Fruit fly (Drosophila melanogaster): ENCODE data around the gene Timp.

The Timp gene

DNA sequence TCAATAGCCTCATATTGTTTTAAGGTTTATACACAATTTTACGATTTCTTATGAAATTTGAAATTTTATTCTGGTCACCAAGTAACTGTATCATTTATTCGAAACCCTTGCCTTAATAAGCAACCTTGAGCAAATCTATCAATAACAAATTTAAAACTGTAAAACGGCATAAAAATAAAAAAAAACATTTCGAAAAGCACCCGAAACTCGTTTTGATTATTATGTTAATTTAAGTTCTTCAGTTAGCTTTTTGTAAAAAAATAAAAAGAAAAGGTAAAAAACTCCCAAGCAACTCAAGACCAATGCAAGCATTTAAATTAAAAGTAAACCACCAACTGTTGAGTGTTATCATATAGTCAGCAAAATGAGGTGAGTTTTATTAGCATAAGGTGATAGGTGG, 12.6 kb upstream of the Timp start, which contains the start of gene CG42795:
TSS of gene CG42795 (plus strand) at position 301 of the 400 bp plus-strand sequence.
- TF ChIP-seq toe (GFP tag; optimal IDR thresholded peaks at IDR 0.05) = no peak
- no peak for TF ChIP-seq Clk (GFP tag; optimal IDR thresholded peaks at IDR 0.05)
- no peak for TF ChIP-seq cic (GFP tag; optimal IDR thresholded peaks at IDR 0.05)
- TF ChIP-seq CG14711 (tag; optimal IDR thresholded peaks at IDR 0.05) = no peak
- TF ChIP-seq CG7045 (GFP tag; optimal IDR thresholded peaks at IDR 0.05) = no peak
- TF ChIP-seq tj (GFP tag; optimal IDR thresholded peaks at IDR 0.05) = no peak
- no peak for TF ChIP-seq CG1620 (GFP tag; optimal IDR thresholded peaks at IDR 0.05)
- no peak for TF ChIP-seq Crg-1 (GFP tag; optimal IDR thresholded peaks at IDR 0.05)
- TF ChIP-seq CG11617 (GFP tag; optimal IDR thresholded peaks at IDR 0.05) = no peak
- TF ChIP-seq kay (GFP tag; ENCODE audit: borderline replicate concordance) = no peak
- no peak for TF ChIP-seq CG7101 (tag; optimal IDR thresholded peaks at IDR 0.05)
- no peak for TF ChIP-seq bab1 (GFP tag; optimal IDR thresholded peaks at IDR 0.05)
- no peak for TF ChIP-seq pad (GFP tag; optimal IDR thresholded peaks at IDR 0.05)

DNA sequence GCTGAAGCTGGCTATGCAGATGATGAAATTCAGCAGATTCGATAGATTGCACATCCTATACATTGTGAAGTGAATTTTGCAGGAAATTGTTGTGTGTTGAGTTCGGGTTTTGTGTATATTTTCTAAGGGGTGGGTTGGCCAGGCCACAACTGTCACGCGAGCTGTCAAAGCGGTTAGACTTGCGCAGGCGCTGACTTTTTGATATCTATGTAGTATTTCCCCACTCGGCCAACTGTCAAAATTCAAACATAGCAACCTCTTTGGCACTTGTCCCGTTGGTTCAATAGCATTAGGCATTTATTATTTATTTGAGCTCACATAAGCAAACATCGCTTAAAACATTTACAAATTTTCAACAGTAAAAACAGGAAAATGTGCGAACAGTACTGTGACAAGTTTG, 11.8 kb upstream of the Timp start, which contains the start of the genes CG12817 and CG34107:
TSS of gene CG12817 (minus strand) at position 132 of the 400 bp plus-strand sequence.
TSS of gene CG34107 (plus strand) at position 316 of the 400 bp plus-strand sequence.
- TF ChIP-seq CG12768 (GFP tag; optimal IDR thresholded peaks at IDR 0.05) = no peak
- TF ChIP-seq CG33017 (tag; optimal IDR thresholded peaks at IDR 0.05) = no peak
- TF ChIP-seq CG7101 (tag; optimal IDR thresholded peaks at IDR 0.05) = no peak
- TF ChIP-seq cic (GFP tag; optimal IDR thresholded peaks at IDR 0.05) = no peak
- no peak for TF ChIP-seq bab1 (GFP tag; optimal IDR thresholded peaks at IDR 0.05)
- TF ChIP-seq CG7045 (GFP tag; optimal IDR thresholded peaks at IDR 0.05) = no peak

- no peak for TF ChIP-seq tj (GFP tag; optimal IDR thresholded peaks at IDR 0.05)
- TF ChIP-seq pad (GFP tag; optimal IDR thresholded peaks at IDR 0.05) = no peak
- TF ChIP-seq CG5204 (GFP tag; optimal IDR thresholded peaks at IDR 0.05) = no peak
- no peak for TF ChIP-seq Crg-1 (GFP tag; optimal IDR thresholded peaks at IDR 0.05)
- TF ChIP-seq CG11617 (GFP tag; optimal IDR thresholded peaks at IDR 0.05) = no peak
- no peak for TF ChIP-seq toe (GFP tag; optimal IDR thresholded peaks at IDR 0.05)
- TF ChIP-seq CG7045 (GFP tag; optimal IDR thresholded peaks at IDR 0.05) = no peak
- TF ChIP-seq Clk (GFP tag; optimal IDR thresholded peaks at IDR 0.05) = no peak
- TF ChIP-seq bab1 (GFP tag; optimal IDR thresholded peaks at IDR 0.05) = no peak
- TF ChIP-seq Mnt (GFP tag; optimal IDR thresholded peaks at IDR 0.05) = no peak
- TF ChIP-seq cnc (optimal IDR thresholded peaks at IDR 0.05) = no peak
- no peak for TF ChIP-seq kay (GFP tag; ENCODE audit: borderline replicate concordance)
- TF ChIP-seq CG7101 (tag; optimal IDR thresholded peaks at IDR 0.05) = no peak
- TF ChIP-seq CG33017 (tag; optimal IDR thresholded peaks at IDR 0.05) = no peak
- no peak for TF ChIP-seq CG1620 (GFP tag; optimal IDR thresholded peaks at IDR 0.05)
Observed at dm6 chr3R:10222416-10222815, 9.6 kb upstream of the Timp start, which contains the start of gene CG12420. CG12420 (plus strand) TSS chr3R:10222698.

DNA sequence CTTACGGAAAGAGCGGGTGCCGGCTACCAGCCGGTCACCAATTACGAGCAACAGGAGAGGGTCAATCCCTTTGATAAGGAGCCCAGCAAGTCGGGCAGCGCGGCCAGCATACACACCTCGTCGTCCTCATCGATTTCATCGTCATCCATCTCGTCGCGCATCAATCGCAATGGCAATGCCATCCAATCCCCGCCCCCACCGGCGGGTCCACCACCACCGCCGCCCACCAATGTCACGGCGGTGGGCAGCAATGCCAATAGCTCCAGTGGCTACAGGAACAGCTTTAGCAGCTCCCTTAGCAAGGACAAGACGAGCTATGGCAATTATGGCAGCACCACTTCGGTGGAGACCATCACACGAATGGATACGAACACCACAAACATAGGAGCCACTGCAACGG, 5.2 kb upstream of the Timp start:
- no peak for TF ChIP-seq tj (GFP tag; optimal IDR thresholded peaks at IDR 0.05)
- TF ChIP-seq CG1620 (GFP tag; optimal IDR thresholded peaks at IDR 0.05) = no peak
- no peak for TF ChIP-seq CG14711 (tag; optimal IDR thresholded peaks at IDR 0.05)
- no peak for TF ChIP-seq CG11617 (GFP tag; optimal IDR thresholded peaks at IDR 0.05)
- TF ChIP-seq bab1 (GFP tag; optimal IDR thresholded peaks at IDR 0.05) = no peak
- TF ChIP-seq cnc (optimal IDR thresholded peaks at IDR 0.05) = no peak
- no peak for TF ChIP-seq cic (GFP tag; optimal IDR thresholded peaks at IDR 0.05)
- TF ChIP-seq toe (GFP tag; optimal IDR thresholded peaks at IDR 0.05) = no peak
- TF ChIP-seq Mnt (GFP tag; optimal IDR thresholded peaks at IDR 0.05) = no peak
- no peak for TF ChIP-seq CG33017 (tag; optimal IDR thresholded peaks at IDR 0.05)
- no peak for TF ChIP-seq Clk (GFP tag; optimal IDR thresholded peaks at IDR 0.05)
- no peak for TF ChIP-seq ovo (GFP tag; optimal IDR thresholded peaks at IDR 0.05)
- TF ChIP-seq pad (GFP tag; optimal IDR thresholded peaks at IDR 0.05) = no peak
- no peak for TF ChIP-seq kay (GFP tag; ENCODE audit: borderline replicate concordance)
- no peak for TF ChIP-seq CG12768 (GFP tag; optimal IDR thresholded peaks at IDR 0.05)
- no peak for TF ChIP-seq CG5204 (GFP tag; optimal IDR thresholded peaks at IDR 0.05)
- TF ChIP-seq Hr96 (GFP tag; optimal IDR thresholded peaks at IDR 0.05) = no peak

DNA sequence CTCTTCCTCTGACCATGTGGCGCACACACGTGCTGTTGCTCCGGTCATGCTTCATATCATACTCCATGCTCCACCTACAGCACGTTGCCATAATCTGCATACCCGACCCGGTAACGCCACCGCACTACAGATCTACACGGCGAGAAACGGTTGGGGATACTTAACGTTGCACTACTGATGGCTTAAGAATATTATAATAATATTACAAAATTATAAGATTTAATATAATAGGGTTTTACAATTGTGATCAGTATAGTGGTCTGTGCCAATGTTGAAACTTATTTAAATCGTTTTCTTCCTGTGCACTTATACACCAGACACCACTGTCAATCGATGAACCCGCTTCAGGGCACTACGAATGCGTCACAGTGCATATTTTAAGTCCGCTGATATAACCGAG, 623 bp upstream of the Timp start:
- TF ChIP-seq Clk (GFP tag; optimal IDR thresholded peaks at IDR 0.05) = peak; percentile 62
- TF ChIP-seq CG14711 (tag; optimal IDR thresholded peaks at IDR 0.05) = peak; percentile 72
- TF ChIP-seq Crg-1 (GFP tag; optimal IDR thresholded peaks at IDR 0.05) = peak; percentile 19
- TF ChIP-seq bab1 (GFP tag; optimal IDR thresholded peaks at IDR 0.05) = peak; percentile 72
- peak; percentile 29 for TF ChIP-seq pad (GFP tag; optimal IDR thresholded peaks at IDR 0.05)
- peak; percentile 59 for TF ChIP-seq kay (GFP tag; ENCODE audit: borderline replicate concordance)
- TF ChIP-seq CG5204 (GFP tag; optimal IDR thresholded peaks at IDR 0.05) = peak; percentile 15
- no peak for TF ChIP-seq cnc (optimal IDR thresholded peaks at IDR 0.05)
- peak; percentile 90 for TF ChIP-seq CG7045 (GFP tag; optimal IDR thresholded peaks at IDR 0.05)
- peak; percentile 87 for TF ChIP-seq CG12768 (GFP tag; optimal IDR thresholded peaks at IDR 0.05)
- TF ChIP-seq Hr96 (GFP tag; optimal IDR thresholded peaks at IDR 0.05) = no peak
- TF ChIP-seq toe (GFP tag; optimal IDR thresholded peaks at IDR 0.05) = peak; percentile 30
- TF ChIP-seq CG1620 (GFP tag; optimal IDR thresholded peaks at IDR 0.05) = no peak
- no peak for TF ChIP-seq Mnt (GFP tag; optimal IDR thresholded peaks at IDR 0.05)
- no peak for TF ChIP-seq ovo (GFP tag; optimal IDR thresholded peaks at IDR 0.05)
- peak; percentile 28 for TF ChIP-seq tj (GFP tag; optimal IDR thresholded peaks at IDR 0.05)
- TF ChIP-seq cic (GFP tag; optimal IDR thresholded peaks at IDR 0.05) = peak; percentile 20
- peak; percentile 89 for TF ChIP-seq CG33017 (tag; optimal IDR thresholded peaks at IDR 0.05)
- TF ChIP-seq CG7101 (tag; optimal IDR thresholded peaks at IDR 0.05) = peak; percentile 78
- peak; percentile 57 for TF ChIP-seq CG11617 (GFP tag; optimal IDR thresholded peaks at IDR 0.05)

dm6 chr3R:10206740-10207139, 6.1 kb downstream of the Timp start:
- no peak for TF ChIP-seq cic (GFP tag; optimal IDR thresholded peaks at IDR 0.05)
- TF ChIP-seq kay (GFP tag; ENCODE audit: borderline replicate concordance) = peak; percentile 69
